Worm (Caenorhabditis elegans) whole organism, late embryonic: ENCODE results near the gene plpp-1.1.

Experiments
- K09A11.1 ChIP-seq: sonication (generic microtip); optimal IDR thresholded peaks from 2 replicates; lab custom pipeline; 2017; ENCODE audit warnings: antibody characterized with exemption, mild to moderate bottlenecking, missing genetic modification characterization, missing compliant biosample characterization; ENCODE audit not compliant: insufficient read depth
- ama-1 ChIP-seq: fragments of 150-350 bp; optimal IDR thresholded peaks from 2 replicates; lab custom pipeline; 2014
- dmd-4 ChIP-seq: sonication (generic microtip); optimal IDR thresholded peaks from 2 replicates; lab custom pipeline; 2016; ENCODE audit warnings: borderline replicate concordance, missing genetic modification characterization, missing compliant biosample characterization
- fkh-6 ChIP-seq: sonication (generic microtip); optimal IDR thresholded peaks from 2 replicates; lab custom pipeline; 2016; ENCODE audit warnings: missing genetic modification characterization, missing compliant biosample characterization
- nhr-11 ChIP-seq: fragments of 150-350 bp; optimal IDR thresholded peaks from 2 replicates; lab custom pipeline; 2014; ENCODE audit warnings: missing biosample characterization, missing genetic modification characterization
- nhr-232 ChIP-seq: sonication (generic microtip); optimal IDR thresholded peaks from 2 replicates; lab custom pipeline; 2016; ENCODE audit warnings: missing genetic modification characterization, missing compliant biosample characterization
- pha-2 ChIP-seq: sonication (generic microtip); optimal IDR thresholded peaks from 2 replicates; lab custom pipeline; 2017; ENCODE audit warnings: mild to moderate bottlenecking, missing genetic modification characterization, missing compliant biosample characterization

DNA sequence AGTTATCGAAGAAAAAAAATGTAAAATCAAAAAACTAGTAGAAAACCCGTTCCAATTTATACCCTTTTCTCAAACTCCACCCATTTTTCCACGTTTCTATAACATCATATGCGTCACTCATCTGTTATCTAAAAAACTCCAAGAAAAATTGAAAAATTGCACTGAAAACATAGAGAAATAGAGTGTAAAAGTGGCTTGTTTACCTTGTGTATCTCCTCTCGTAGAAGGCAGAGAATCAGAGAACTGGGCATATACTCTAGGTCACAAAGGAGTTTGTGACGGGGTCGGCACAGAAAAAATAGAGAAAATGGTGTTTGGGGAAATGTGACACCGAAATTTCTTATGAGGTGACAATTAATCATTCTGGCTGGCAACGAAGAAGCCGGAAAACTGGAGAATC is 16.5 kb downstream of the plpp-1.1 start:
- TF ChIP-seq pha-2 (tag; lab: Kevin White, UChicago) (no peak), ama-1 (lab: Kevin White, UChicago) (no peak), fkh-6 (tag; lab: Kevin White, UChicago) (no peak), nhr-232 (tag; lab: Kevin White, UChicago) (no peak), K09A11.1 (tag; lab: Kevin White, UChicago) (no peak), dmd-4 (tag; lab: Kevin White, UChicago) (no peak), nhr-11 (tag; lab: Kevin White, UChicago) (no peak)
